Worm (Caenorhabditis elegans) whole organism, midembryonic: Measurements from ENCODE around the gene him-5.

ENCODE experiments used
- T22C8.4 ChIP-seq: fragments of 200-800 bp; sonication (Bioruptor generic); IDR thresholded peaks from 2 replicates; pipeline ENCODE4 v1.3.6; 2022; ENCODE audit warnings: missing genetic modification characterization, missing compliant biosample characterization
- cog-1 ChIP-seq: sonication (generic microtip); optimal IDR thresholded peaks from 2 replicates; lab custom pipeline; 2016; ENCODE audit warnings: missing genetic modification characterization, missing compliant biosample characterization
- flt-1 ChIP-seq: fragments of 200-800 bp; sonication (Bioruptor generic); IDR thresholded peaks from 2 replicates; pipeline ENCODE4 v1.3.6; 2022; ENCODE audit warnings: missing genetic modification characterization, missing compliant biosample characterization
- med-1 ChIP-seq: sonication (generic microtip); optimal IDR thresholded peaks from 2 replicates; lab custom pipeline; 2017; ENCODE audit warnings: missing genetic modification characterization, mild to moderate bottlenecking, missing compliant biosample characterization, antibody characterized with exemption, missing genetic modification reagents; ENCODE audit not compliant: insufficient read depth
- tab-1 ChIP-seq: fragments of 200-800 bp; sonication (Bioruptor generic); IDR thresholded peaks from 2 replicates; pipeline ENCODE4 v1.3.6; 2022; ENCODE audit warnings: missing genetic modification characterization, missing compliant biosample characterization
- ztf-29 ChIP-seq: fragments of 200-800 bp; sonication (Bioruptor generic); IDR thresholded peaks from 2 replicates; pipeline ENCODE4 v1.3.6; 2022; ENCODE audit warnings: missing genetic modification reagents, missing genetic modification characterization, missing compliant biosample characterization

DNA sequence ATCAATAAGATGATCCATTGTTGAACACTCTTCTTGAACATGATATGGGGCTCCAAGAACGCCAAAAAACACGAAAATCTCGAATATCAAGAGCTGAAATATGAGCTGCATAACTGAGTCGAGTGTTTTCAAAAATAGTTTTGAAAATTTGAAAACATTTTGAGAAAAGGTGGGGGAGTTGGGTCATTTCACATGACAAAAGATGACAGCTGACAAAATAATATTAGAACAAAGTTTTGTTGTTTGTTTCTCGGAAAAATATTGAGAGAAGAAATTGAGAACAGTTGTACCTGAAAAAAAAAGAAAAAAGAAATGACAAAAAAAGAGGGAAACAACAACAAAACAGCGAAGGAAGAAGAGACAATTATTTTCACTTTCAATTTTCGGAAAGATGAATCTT, 8.3 kb downstream of the him-5 start, which contains the start of the genes D1086.2 and D1086.1:
- no peak for TF ChIP-seq flt-1
- no peak for TF ChIP-seq ztf-29 (GFP tag; lab: Robert Waterston, UW)
- TF ChIP-seq cog-1 (tag; lab: Kevin White, UChicago): no peak
- no peak for TF ChIP-seq T22C8.4 (GFP tag; lab: Robert Waterston, UW)
- no peak for TF ChIP-seq tab-1 (GFP tag; lab: Robert Waterston, UW)
- no peak for TF ChIP-seq med-1 (GFP tag; lab: Kevin White, UChicago)
